Worm (Caenorhabditis elegans) whole organism, L4/young adult: Measurements from ENCODE around the gene F38A1.6.

Source experiments
- W03F9.2 ChIP-seq: fragments of 150-350 bp; optimal IDR thresholded peaks from 2 replicates; lab custom pipeline; 2014; ENCODE audit warnings: missing biosample characterization, missing genetic modification characterization
- him-1 ChIP-seq: sonication (generic microtip); optimal IDR thresholded peaks from 2 replicates; lab custom pipeline; 2016; ENCODE audit warnings: missing genotype, missing genetic modification reagents, missing genetic modification characterization, missing compliant biosample characterization

- no peak for TF ChIP-seq him-1 (tag; lab: Kevin White, UChicago)
- peak; percentile 32 for TF ChIP-seq W03F9.2 (tag; lab: Kevin White, UChicago)
Measured at ce11 chrIV:1274583-1274982, 22.9 kb downstream of the F38A1.6 start, which contains the start of gene C09E9.1.
